Worm (Caenorhabditis elegans) whole organism, midembryonic: Measurements from ENCODE around the gene ckb-4.
"Not testable (repeated sequence)": the region's sequence is repeated elsewhere in the genome, so short reads cannot be mapped to it uniquely, and the experiment has no call there.

ENCODE experiments used
- T22C8.4 ChIP-seq: fragments of 200-800 bp; sonication (Bioruptor generic); IDR thresholded peaks from 2 replicates; pipeline ENCODE4 v1.3.6; 2022; ENCODE audit warnings: missing genetic modification characterization, missing compliant biosample characterization
- cog-1 ChIP-seq: sonication (generic microtip); optimal IDR thresholded peaks from 2 replicates; lab custom pipeline; 2016; ENCODE audit warnings: missing genetic modification characterization, missing compliant biosample characterization
- flt-1 ChIP-seq: fragments of 200-800 bp; sonication (Bioruptor generic); IDR thresholded peaks from 2 replicates; pipeline ENCODE4 v1.3.6; 2022; ENCODE audit warnings: missing genetic modification characterization, missing compliant biosample characterization
- klf-2 ChIP-seq: fragments of 200-800 bp; sonication (Bioruptor generic); conservative IDR thresholded peaks from 2 replicates; pipeline ENCODE4 v1.3.6; 2022; ENCODE audit warnings: missing genetic modification reagents, missing genetic modification characterization, missing compliant biosample characterization
- med-1 ChIP-seq: sonication (generic microtip); optimal IDR thresholded peaks from 2 replicates; lab custom pipeline; 2017; ENCODE audit warnings: missing genetic modification characterization, mild to moderate bottlenecking, missing compliant biosample characterization, antibody characterized with exemption, missing genetic modification reagents; ENCODE audit not compliant: insufficient read depth
- ref-1 ChIP-seq: fragments of 200-800 bp; sonication (Bioruptor generic); conservative IDR thresholded peaks from 2 replicates; pipeline ENCODE4 v1.3.6; 2022; ENCODE audit warnings: missing genetic modification reagents, missing genetic modification characterization, missing compliant biosample characterization
- tab-1 ChIP-seq: fragments of 200-800 bp; sonication (Bioruptor generic); IDR thresholded peaks from 2 replicates; pipeline ENCODE4 v1.3.6; 2022; ENCODE audit warnings: missing genetic modification characterization, missing compliant biosample characterization
- ztf-23 ChIP-seq: fragments of 200-800 bp; sonication (Bioruptor generic); IDR thresholded peaks from 2 replicates; pipeline ENCODE4 v1.3.6; 2022; ENCODE audit warnings: missing genetic modification reagents, missing genetic modification characterization, missing compliant biosample characterization
- ztf-29 ChIP-seq: fragments of 200-800 bp; sonication (Bioruptor generic); IDR thresholded peaks from 2 replicates; pipeline ENCODE4 v1.3.6; 2022; ENCODE audit warnings: missing genetic modification reagents, missing genetic modification characterization, missing compliant biosample characterization

ckb-4 gene

ce11 chrV:2109295-2109694 lies at the start of gene ckb-4:
Gene ckb-4 (minus strand): TSS chrV:2109434.
- TF ChIP-seq cog-1 (tag; lab: Kevin White, UChicago) (no peak), klf-2 (no peak), tab-1 (no peak), med-1 (GFP tag; lab: Kevin White, UChicago) (no peak), T22C8.4 (no peak), ref-1 (GFP tag; lab: Robert Waterston, UW) (no peak), ztf-23 (GFP tag; lab: Robert Waterston, UW) (no peak), ztf-29 (GFP tag; lab: Robert Waterston, UW) (no peak), flt-1 (no peak)

ce11 chrV:2156830-2157229 lies 47.6 kb upstream of the ckb-4 start, which contains the start of gene srbc-22:
Gene srbc-22 (plus strand): TSS chrV:2157130.
- no peak for TF ChIP-seq ztf-23 (GFP tag; lab: Robert Waterston, UW)
- TF ChIP-seq T22C8.4 = no peak
- TF ChIP-seq tab-1 = no peak
- no peak for TF ChIP-seq flt-1
- TF ChIP-seq klf-2 = no peak
- TF ChIP-seq cog-1 (tag; lab: Kevin White, UChicago) = no peak
- TF ChIP-seq ztf-29 (GFP tag; lab: Robert Waterston, UW) = no peak
- TF ChIP-seq ref-1 (GFP tag; lab: Robert Waterston, UW) = no peak
- no peak for TF ChIP-seq med-1 (GFP tag; lab: Kevin White, UChicago)

- TF ChIP-seq klf-2 (no peak), ztf-23 (GFP tag; lab: Robert Waterston, UW) (no peak), ztf-29 (GFP tag; lab: Robert Waterston, UW) (no peak), T22C8.4 (no peak), med-1 (GFP tag; lab: Kevin White, UChicago) (no peak), tab-1 (no peak), cog-1 (tag; lab: Kevin White, UChicago) (no peak), flt-1 (no peak), ref-1 (GFP tag; lab: Robert Waterston, UW) (no peak)
Observed at ce11 chrV:2155232-2155631, 46.0 kb upstream of the ckb-4 start, which contains the start of gene srbc-21. Gene srbc-21 (plus strand): TSS chrV:2155532.

ce11 chrV:2153274-2153673 lies 44.0 kb upstream of the ckb-4 start, which contains the start of gene srbc-23:
Gene srbc-23 (plus strand): TSS chrV:2153574.
- TF ChIP-seq ref-1 (GFP tag; lab: Robert Waterston, UW) (no peak), klf-2 (no peak), cog-1 (tag; lab: Kevin White, UChicago) (no peak), med-1 (GFP tag; lab: Kevin White, UChicago) (no peak), flt-1 (no peak), ztf-29 (GFP tag; lab: Robert Waterston, UW) (no peak), tab-1 (no peak), T22C8.4 (no peak), ztf-23 (GFP tag; lab: Robert Waterston, UW) (no peak)

ce11 chrV:2151458-2151857 lies 42.2 kb upstream of the ckb-4 start, which contains the start of gene srbc-24:
Gene srbc-24 (plus strand): TSS chrV:2151758.
- TF ChIP-seq ztf-29 (GFP tag; lab: Robert Waterston, UW) (no peak), flt-1 (no peak), cog-1 (tag; lab: Kevin White, UChicago) (no peak), klf-2 (no peak), tab-1 (no peak), ref-1 (GFP tag; lab: Robert Waterston, UW) (no peak), med-1 (GFP tag; lab: Kevin White, UChicago) (no peak), T22C8.4 (no peak), ztf-23 (GFP tag; lab: Robert Waterston, UW) (no peak)

ce11 chrV:2150876-2151275 lies 41.6 kb upstream of the ckb-4 start, which contains the start of gene C45H4.13:
Gene C45H4.13 (minus strand): TSS chrV:2150976.
- no peak for TF ChIP-seq tab-1
- TF ChIP-seq klf-2 = no peak
- no peak for TF ChIP-seq ref-1 (GFP tag; lab: Robert Waterston, UW)
- TF ChIP-seq ztf-29 (GFP tag; lab: Robert Waterston, UW) = no peak
- no peak for TF ChIP-seq cog-1 (tag; lab: Kevin White, UChicago)
- TF ChIP-seq ztf-23 (GFP tag; lab: Robert Waterston, UW) = no peak
- TF ChIP-seq med-1 (GFP tag; lab: Kevin White, UChicago) = no peak
- TF ChIP-seq flt-1 = no peak
- TF ChIP-seq T22C8.4 = no peak

ce11 chrV:2149432-2149831 lies 40.2 kb upstream of the ckb-4 start, which contains the start of gene C45H4.21:
Gene C45H4.21 (minus strand): TSS chrV:2149532.
- no peak for TF ChIP-seq klf-2
- no peak for TF ChIP-seq T22C8.4
- no peak for TF ChIP-seq ref-1 (GFP tag; lab: Robert Waterston, UW)
- no peak for TF ChIP-seq flt-1
- TF ChIP-seq med-1 (GFP tag; lab: Kevin White, UChicago) = no peak
- no peak for TF ChIP-seq ztf-23 (GFP tag; lab: Robert Waterston, UW)
- TF ChIP-seq tab-1 = no peak
- TF ChIP-seq cog-1 (tag; lab: Kevin White, UChicago) = no peak

- TF ChIP-seq cog-1 (tag; lab: Kevin White, UChicago) (no peak), ref-1 (GFP tag; lab: Robert Waterston, UW) (no peak), ztf-23 (GFP tag; lab: Robert Waterston, UW) (no peak), ztf-29 (GFP tag; lab: Robert Waterston, UW) (no peak), med-1 (GFP tag; lab: Kevin White, UChicago) (no peak)
Observed at ce11 chrV:2146795-2147194, 37.6 kb upstream of the ckb-4 start, which contains the start of gene srbc-20. Gene srbc-20 (plus strand): TSS chrV:2147095.

ce11 chrV:2146044-2146443 lies 36.8 kb upstream of the ckb-4 start, which contains the start of gene str-52:
Gene str-52 (minus strand): TSS chrV:2146144.
- no peak for TF ChIP-seq flt-1
- TF ChIP-seq med-1 (GFP tag; lab: Kevin White, UChicago) = no peak

- TF ChIP-seq ref-1 (GFP tag; lab: Robert Waterston, UW); med-1 (GFP tag; lab: Kevin White, UChicago); T22C8.4: not testable (repeated sequence)
Observed at ce11 chrV:2144408-2144807, 35.2 kb upstream of the ckb-4 start, which contains the start of gene F22F7.12. Gene F22F7.12 (minus strand): TSS chrV:2144508.
